Fruit fly (Drosophila melanogaster): Measurements from ENCODE around the gene CG32022.

CG32022 gene

dm6 chr3L:8725252-8725651 lies 4.2 kb upstream of the CG32022 start:
- TF ChIP-seq ssp (GFP tag; IDR thresholded peaks at IDR 0.05) (no peak), CG2889 (GFP tag; IDR thresholded peaks at IDR 0.05) (no peak), Drgx (GFP tag; IDR thresholded peaks at IDR 0.05) (no peak), sr (GFP tag; IDR thresholded peaks at IDR 0.05) (no peak), dysf (GFP tag; IDR thresholded peaks at IDR 0.05) (no peak), Deaf1 (tag; optimal IDR thresholded peaks at IDR 0.05) (no peak), E2f1 (GFP tag; IDR thresholded peaks at IDR 0.05) (no peak), Dll (GFP tag; IDR thresholded peaks at IDR 0.05; ENCODE audit: partially characterized antibody) (no peak), CG30020 (tag; optimal IDR thresholded peaks at IDR 0.05) (no peak), bbx (GFP tag; IDR thresholded peaks at IDR 0.05; ENCODE audit: partially characterized antibody) (no peak), Blimp-1 (GFP tag; optimal IDR thresholded peaks at IDR 0.05) (no peak), CG3838 (GFP tag; optimal IDR thresholded peaks at IDR 0.05) (no peak), CG3281 (GFP tag; optimal IDR thresholded peaks at IDR 0.05) (no peak), mam (GFP tag; optimal IDR thresholded peaks at IDR 0.05) (no peak), CG4854 (GFP tag; optimal IDR thresholded peaks at IDR 0.05) (no peak)

dm6 chr3L:8719990-8720559 lies 997 bp downstream of the CG32022 start, which contains the start of gene SrpRbeta:
Gene SrpRbeta, minus strand, starts transcription at chr3L:8720225.
- TF ChIP-seq twi (tag; optimal IDR thresholded peaks at IDR 0.05) (no peak), ken (GFP tag; IDR thresholded peaks at IDR 0.05) (0 out of 3 replicates have a peak, but pooled peaks have one; percentile 5), her (GFP tag; optimal IDR thresholded peaks at IDR 0.05) (peak; percentile 47), esg (GFP tag; conservative IDR thresholded peaks at IDR 0.05) (no peak), ems (GFP tag; optimal IDR thresholded peaks at IDR 0.05) (peak; percentile 7), dmrt99B (tag; optimal IDR thresholded peaks at IDR 0.05) (no peak), CG30403 (GFP tag; optimal IDR thresholded peaks at IDR 0.05) (peak; percentile 8), Ets65A (GFP tag) (peak; percentile 94), rib (GFP tag; IDR thresholded peaks at IDR 0.05) (no peak), Jarid2 (GFP tag; optimal IDR thresholded peaks at IDR 0.05) (no peak), YL-1 (GFP tag; optimal IDR thresholded peaks at IDR 0.05) (peak; percentile 87), B-H2 (GFP tag; optimal IDR thresholded peaks at IDR 0.05) (peak; percentile 72), ac (GFP tag; optimal IDR thresholded peaks at IDR 0.05) (no peak), crp (GFP tag; optimal IDR thresholded peaks at IDR 0.05) (peak in 1 of 2 experiments; percentile 29), lab (GFP tag; optimal IDR thresholded peaks at IDR 0.05) (peak; percentile 65), CG4707 (GFP tag; optimal IDR thresholded peaks at IDR 0.05) (no peak), Nf-YA (GFP tag; IDR thresholded peaks at IDR 0.05) (no peak), NC2β (GFP tag; optimal IDR thresholded peaks at IDR 0.05) (peak; percentile 29), CG13296 (GFP tag; optimal IDR thresholded peaks at IDR 0.05) (peak; percentile 12), wdn (GFP tag; IDR thresholded peaks at IDR 0.05) (no peak), ATbp (GFP tag; optimal IDR thresholded peaks at IDR 0.05) (no peak), CG12236 (GFP tag; optimal IDR thresholded peaks at IDR 0.05) (no peak), cato (GFP tag; optimal IDR thresholded peaks at IDR 0.05; ENCODE audit: borderline replicate concordance) (no peak), zf30C (GFP tag; optimal IDR thresholded peaks at IDR 0.05) (no peak), jumu (GFP tag; optimal IDR thresholded peaks at IDR 0.05) (peak; percentile 17), repo (GFP tag; optimal IDR thresholded peaks at IDR 0.05) (peak; percentile 4), CG1233 (GFP tag; optimal IDR thresholded peaks at IDR 0.05) (no peak), CG10147 (GFP tag; optimal IDR thresholded peaks at IDR 0.05) (no peak), Dek (tag; optimal IDR thresholded peaks at IDR 0.05) (no peak), pho (GFP tag; optimal IDR thresholded peaks at IDR 0.05) (no peak), CG5953 (GFP tag; IDR thresholded peaks at IDR 0.05) (no peak), ase (GFP tag; IDR thresholded peaks at IDR 0.05) (no peak), CG11398 (GFP tag; optimal IDR thresholded peaks at IDR 0.05) (no peak), gfzf (GFP tag; optimal IDR thresholded peaks at IDR 0.05) (peak; percentile 9), Hmr (GFP tag; optimal IDR thresholded peaks at IDR 0.05) (peak; percentile 26)
